Fruit fly (Drosophila melanogaster) whole organism, embryonic: Measurements from ENCODE around the gene Gsc.

Experiments
- Ada2b ChIP-seq: fragments of 200-800 bp; sonication (Bioruptor generic); IDR thresholded peaks from 2 replicates; pipeline ENCODE4 v1.3.6; 2022; ENCODE audit warnings: missing biosample characterization, missing genetic modification characterization
- Aef1 ChIP-seq: fragments of 200-800 bp; sonication (Bioruptor generic); IDR thresholded peaks from 3 replicates; pipeline ENCODE4 v1.3.6; 2022; ENCODE audit warnings: missing biosample characterization, missing genetic modification characterization
- CG10274 ChIP-seq: fragments of 200-800 bp; sonication (Bioruptor generic); optimal IDR thresholded peaks from 3 replicates; lab custom pipeline; 2017; ENCODE audit warnings: missing biosample characterization, mild to moderate bottlenecking, missing genetic modification characterization
- CG10979 ChIP-seq: fragments of 200-800 bp; sonication (Bioruptor generic); optimal IDR thresholded peaks from 2 replicates; lab custom pipeline; 2018; ENCODE audit warnings: missing biosample characterization, mild to moderate bottlenecking, missing genetic modification characterization, moderate library complexity
- CG12299 ChIP-seq: fragments of 200-800 bp; sonication (Bioruptor generic); optimal IDR thresholded peaks from 2 replicates; lab custom pipeline; 2018; ENCODE audit warnings: missing biosample characterization, mild to moderate bottlenecking, missing genetic modification characterization
- CG13296 ChIP-seq: fragments of 200-800 bp; sonication (Bioruptor generic); optimal IDR thresholded peaks from 3 replicates; lab custom pipeline; 2018; ENCODE audit warnings: missing biosample characterization, mild to moderate bottlenecking, missing genetic modification characterization
- CG1529 ChIP-seq: fragments of 200-800 bp; sonication (Bioruptor generic); optimal IDR thresholded peaks from 3 replicates; lab custom pipeline; 2018; ENCODE audit warnings: missing biosample characterization, missing genetic modification characterization
- CG18476 ChIP-seq: fragments of 200-800 bp; sonication (Bioruptor generic); optimal IDR thresholded peaks from 2 replicates; lab custom pipeline; 2016; ENCODE audit warnings: missing biosample characterization, mild to moderate bottlenecking, missing genetic modification characterization
- CG2202 ChIP-seq: fragments of 200-800 bp; sonication (Bioruptor generic); optimal IDR thresholded peaks from 2 replicates; lab custom pipeline; 2018; ENCODE audit warnings: missing biosample characterization, mild to moderate bottlenecking, missing genetic modification characterization
- CG34376 ChIP-seq: fragments of 200-800 bp; sonication (Bioruptor generic); optimal IDR thresholded peaks from 2 replicates; lab custom pipeline; 2018; ENCODE audit warnings: missing biosample characterization, mild to moderate bottlenecking, missing genetic modification characterization
- CG34422 ChIP-seq: fragments of 200-800 bp; sonication (Bioruptor generic); IDR thresholded peaks from 3 replicates; pipeline ENCODE4 v1.3.6; 2022; ENCODE audit warnings: missing biosample characterization, missing genetic modification characterization
- CG3995 ChIP-seq: fragments of 200-800 bp; sonication (Bioruptor generic); optimal IDR thresholded peaks from 3 replicates; lab custom pipeline; 2016; ENCODE audit warnings: missing biosample characterization, missing genetic modification characterization
- CG4360 ChIP-seq: fragments of 200-800 bp; sonication (Bioruptor generic); IDR thresholded peaks from 2 replicates; pipeline ENCODE4 v1.3.6; 2022; ENCODE audit warnings: missing biosample characterization, missing genetic modification characterization
- CG7271 ChIP-seq: fragments of 200-800 bp; sonication (Bioruptor generic); optimal IDR thresholded peaks from 2 replicates; lab custom pipeline; 2018; ENCODE audit warnings: missing biosample characterization, mild to moderate bottlenecking, missing genetic modification characterization, moderate library complexity
- CG8290 ChIP-seq, 3 experiments: fragments of 200-800 bp; sonication (Bioruptor generic); optimal IDR thresholded peaks; 2 replicates each; lab custom pipeline; 2016 to 2019; ENCODE audit warnings: missing biosample characterization in 3 of 3, missing genetic modification characterization in 3 of 3, mild to moderate bottlenecking in 2 of 3, moderate library complexity in 1 of 3
- CG8388 ChIP-seq: fragments of 200-800 bp; sonication (Bioruptor generic); optimal IDR thresholded peaks from 2 replicates; lab custom pipeline; 2019; ENCODE audit warnings: missing biosample characterization, mild to moderate bottlenecking, missing genetic modification characterization, moderate library complexity
- CG8478 ChIP-seq: fragments of >200 bp; optimal IDR thresholded peaks from 2 replicates; lab custom pipeline; 2018
- CG8924 ChIP-seq: fragments of 200-800 bp; optimal IDR thresholded peaks from 3 replicates; lab custom pipeline; 2019; ENCODE audit warnings: missing biosample characterization, mild to moderate bottlenecking, missing genetic modification characterization, moderate library complexity
- CG8944 ChIP-seq: fragments of 200-800 bp; sonication (Bioruptor generic); optimal IDR thresholded peaks from 3 replicates; lab custom pipeline; 2016; ENCODE audit warnings: missing biosample characterization, missing genetic modification characterization
- Dbx ChIP-seq: fragments of 200-800 bp; sonication (Bioruptor generic); IDR thresholded peaks from 3 replicates; pipeline ENCODE4 v1.3.6; 2022; ENCODE audit warnings: missing biosample characterization, missing genetic modification characterization
- Dip2 ChIP-seq: fragments of 200-800 bp; sonication (Bioruptor generic); IDR thresholded peaks from 2 replicates; pipeline ENCODE4 v1.3.6; 2022; ENCODE audit warnings: missing biosample characterization, missing genetic modification characterization
- Ets97D ChIP-seq: fragments of 200-800 bp; sonication (Bioruptor generic); optimal IDR thresholded peaks from 3 replicates; lab custom pipeline; 2016; ENCODE audit warnings: missing biosample characterization, missing genetic modification characterization
- Hr3 ChIP-seq: fragments of 200-800 bp; sonication (Bioruptor generic); optimal IDR thresholded peaks from 3 replicates; lab custom pipeline; 2016; ENCODE audit warnings: missing biosample characterization, missing genetic modification characterization
- MTF-1 ChIP-seq: fragments of 200-800 bp; sonication (Bioruptor generic); optimal IDR thresholded peaks from 2 replicates; lab custom pipeline; 2018; ENCODE audit warnings: missing biosample characterization, mild to moderate bottlenecking, missing genetic modification characterization, borderline replicate concordance
- NFAT ChIP-seq: fragments of 200-800 bp; sonication (Bioruptor generic); IDR thresholded peaks from 2 replicates; pipeline ENCODE4 v1.3.6; 2022; ENCODE audit warnings: missing biosample characterization, missing genetic modification characterization
- NK7.1 ChIP-seq: fragments of 200-800 bp; sonication (Bioruptor generic); optimal IDR thresholded peaks from 3 replicates; lab custom pipeline; 2016; ENCODE audit warnings: missing biosample characterization, missing genetic modification characterization
- PHDP ChIP-seq: fragments of 200-800 bp; sonication (Bioruptor generic); optimal IDR thresholded peaks from 3 replicates; lab custom pipeline; 2018; ENCODE audit warnings: missing biosample characterization, mild to moderate bottlenecking, missing genetic modification characterization, moderate library complexity
- Poxn ChIP-seq: fragments of 200-800 bp; sonication (Bioruptor generic); IDR thresholded peaks from 2 replicates; pipeline ENCODE4 v1.3.6; 2022; ENCODE audit warnings: missing biosample characterization, missing genetic modification characterization
- aop ChIP-seq: fragments of 200-800 bp; sonication (Bioruptor generic); IDR thresholded peaks from 2 replicates; pipeline ENCODE4 v1.3.6; 2022; ENCODE audit warnings: missing biosample characterization, missing genetic modification characterization
- caup ChIP-seq: fragments of 200-800 bp; sonication (Bioruptor generic); optimal IDR thresholded peaks from 3 replicates; lab custom pipeline; 2017; ENCODE audit warnings: missing biosample characterization, mild to moderate bottlenecking, missing genetic modification characterization, moderate library complexity; ENCODE audit not compliant: severe bottlenecking
- crol ChIP-seq: fragments of 200-800 bp; sonication (Bioruptor generic); IDR thresholded peaks from 2 replicates; pipeline ENCODE4 v1.3.6; 2022; ENCODE audit warnings: missing biosample characterization, missing genetic modification characterization
- gsb ChIP-seq: fragments of 200-800 bp; sonication (Bioruptor generic); IDR thresholded peaks from 2 replicates; pipeline ENCODE4 v1.3.6; 2022; ENCODE audit warnings: missing biosample characterization, missing genetic modification characterization
- hkb ChIP-seq, 2 experiments: fragments of 200-800 bp in 1 of 2; fragments of >200 bp in 1 of 2; sonication (Bioruptor generic) in 1 of 2; IDR thresholded peaks in 1 of 2; optimal IDR thresholded peaks in 1 of 2; 2 replicates each; pipeline versions ENCODE4 v1.3.6 to Lab custom; 2017 to 2022; ENCODE audit warnings: missing biosample characterization in 1 of 2, missing genetic modification characterization in 1 of 2
- inv ChIP-seq: fragments of 200-800 bp; sonication (Bioruptor generic); IDR thresholded peaks from 2 replicates; pipeline ENCODE4 v1.3.6; 2022; ENCODE audit warnings: missing biosample characterization, missing genetic modification characterization; ENCODE audit not compliant: partially characterized antibody
- lmd ChIP-seq: fragments of 200-800 bp; sonication (Bioruptor generic); IDR thresholded peaks from 2 replicates; pipeline ENCODE4 v1.3.6; 2022; ENCODE audit warnings: missing biosample characterization, missing genetic modification characterization
- nerfin-1 ChIP-seq: fragments of 200-800 bp; sonication (Bioruptor generic); optimal IDR thresholded peaks from 3 replicates; lab custom pipeline; 2019; ENCODE audit warnings: missing biosample characterization, mild to moderate bottlenecking, missing genetic modification characterization, moderate library complexity
- nmo ChIP-seq: fragments of 200-800 bp; sonication (Bioruptor generic); optimal IDR thresholded peaks from 2 replicates; lab custom pipeline; 2018; ENCODE audit warnings: missing biosample characterization, mild to moderate bottlenecking, missing genetic modification characterization, moderate library complexity
- pan ChIP-seq, 4 experiments: fragments of >200 bp in 3 of 4; fragments of 200-800 bp in 1 of 4; sonication (Bioruptor generic) in 1 of 4; optimal IDR thresholded peaks in 3 of 4; IDR thresholded peaks in 1 of 4; 2 replicates each; pipeline versions ENCODE4 v1.3.6 to Lab custom; 2017 to 2022; ENCODE audit warnings: missing biosample characterization in 2 of 4, missing genetic modification characterization in 2 of 4, mixed read lengths in 1 of 4
- pho ChIP-seq: fragments of 200-800 bp; sonication (Bioruptor generic); optimal IDR thresholded peaks from 2 replicates; lab custom pipeline; 2016; ENCODE audit warnings: missing biosample characterization, missing genetic modification characterization
- pros ChIP-seq: fragments of 200-800 bp; sonication (Bioruptor generic); optimal IDR thresholded peaks from 3 replicates; lab custom pipeline; 2019; ENCODE audit warnings: missing biosample characterization, mild to moderate bottlenecking, missing genetic modification characterization, moderate library complexity
- repo ChIP-seq: fragments of 200-800 bp; sonication (Bioruptor generic); optimal IDR thresholded peaks from 2 replicates; lab custom pipeline; 2016; ENCODE audit warnings: missing biosample characterization, missing genetic modification characterization
- sc ChIP-seq, 3 experiments: fragments of >200 bp in 2 of 3; fragments of 200-800 bp in 1 of 3; sonication (Bioruptor generic) in 1 of 3; optimal IDR thresholded peaks; 2 replicates in 2 of 3; 3 replicates in 1 of 3; lab custom pipeline; 2017; ENCODE audit warnings: mild to moderate bottlenecking in 1 of 3, missing biosample characterization in 1 of 3, missing genetic modification characterization in 1 of 3, missing genetic modification reagents in 1 of 3
- slbo ChIP-seq: fragments of 200-800 bp; sonication (Bioruptor generic); IDR thresholded peaks from 2 replicates; pipeline ENCODE4 v1.3.6; 2022; ENCODE audit warnings: missing biosample characterization, missing genetic modification characterization
- sob ChIP-seq: fragments of 200-800 bp; sonication (Bioruptor generic); IDR thresholded peaks from 2 replicates; pipeline ENCODE4 v1.3.6; 2022; ENCODE audit warnings: missing biosample characterization, missing genetic modification characterization
- sr ChIP-seq: fragments of 200-800 bp; sonication (Bioruptor generic); IDR thresholded peaks from 3 replicates; pipeline ENCODE4 v1.3.6; 2022; ENCODE audit warnings: missing biosample characterization, missing genetic modification characterization
- stc ChIP-seq: fragments of 200-800 bp; sonication (Bioruptor generic); IDR thresholded peaks from 2 replicates; pipeline ENCODE4 v1.3.6; 2022; ENCODE audit warnings: missing biosample characterization, missing genetic modification characterization
- tll ChIP-seq, 2 experiments: fragments of 200-800 bp in 1 of 2; fragments of >200 bp in 1 of 2; sonication (Bioruptor generic) in 1 of 2; optimal IDR thresholded peaks; 2 replicates each; lab custom pipeline; 2017 to 2019; ENCODE audit warnings: missing biosample characterization in 2 of 2, missing genetic modification characterization in 2 of 2, mild to moderate bottlenecking in 1 of 2, moderate library complexity in 1 of 2
- vfl ChIP-seq: fragments of 200-800 bp; sonication (Bioruptor generic); optimal IDR thresholded peaks from 2 replicates; lab custom pipeline; 2016; ENCODE audit warnings: missing biosample characterization, missing genetic modification characterization
- zfh2 ChIP-seq: fragments of 200-800 bp; sonication (Bioruptor generic); optimal IDR thresholded peaks from 2 replicates; lab custom pipeline; 2016; ENCODE audit warnings: missing biosample characterization, missing genetic modification characterization

The Gsc gene

DNA sequence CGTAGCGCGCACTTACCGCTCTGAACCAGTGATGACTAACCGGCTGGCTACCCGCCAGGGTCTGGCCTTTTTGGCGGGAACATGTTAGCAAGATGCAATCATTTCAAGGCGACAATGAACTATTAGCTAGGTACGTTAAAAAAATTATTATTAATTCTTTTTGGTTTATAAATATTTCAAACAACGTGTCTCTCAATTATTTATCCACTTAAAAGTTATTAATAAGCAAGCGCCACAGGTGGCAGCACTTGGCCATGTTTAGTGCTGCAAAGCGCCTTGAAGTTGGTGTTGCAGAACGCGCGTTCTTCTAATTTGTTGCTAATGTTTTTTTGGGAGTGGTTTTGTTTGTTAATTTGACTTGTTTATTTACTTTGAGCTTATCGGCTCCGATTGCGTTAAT lies 20.3 kb downstream of the Gsc start, which contains the start of the genes Ipk2 and cold (continued):
- peak; percentile 87 for TF ChIP-seq Dbx (GFP tag; lab: Robert Waterston, UW)
- peak; percentile 50 for TF ChIP-seq CG1529
- TF ChIP-seq repo (GFP tag; lab: Kevin White, UChicago): peak; percentile 31
- no peak for TF ChIP-seq CG4360 (GFP tag; lab: Robert Waterston, UW)
- no peak for TF ChIP-seq pros (GFP tag; lab: Kevin White, UChicago)
- TF ChIP-seq zfh2 (GFP tag; lab: Kevin White, UChicago): peak; percentile 88
- peak; percentile 19 for TF ChIP-seq NK7.1 (GFP tag; lab: Kevin White, UChicago)
- peak; percentile 86 for TF ChIP-seq lmd
- peak; percentile 67 for TF ChIP-seq CG10979
- TF ChIP-seq CG34422 (GFP tag; lab: Robert Waterston, UW): peak; percentile 51; the same call in 2 of the 3 replicates
- TF ChIP-seq gsb: 0 out of 2 replicates have a peak, but pooled peaks have one; percentile 5
- no peak for TF ChIP-seq sc (optimal IDR thresholded peaks at IDR 0.05; lab: Kevin White, UChicago)
- TF ChIP-seq sc (GFP tag; optimal IDR thresholded peaks at IDR 0.05; lab: Kevin White, UChicago): peak; percentile 42
- peak; percentile 79 for TF ChIP-seq CG13296
- no peak for TF ChIP-seq aop (GFP tag; lab: Robert Waterston, UW)
- peak; percentile 86; the same call in 1 of the 2 replicates for TF ChIP-seq sob (GFP tag; lab: Robert Waterston, UW)
- TF ChIP-seq CG8944 (GFP tag; lab: Kevin White, UChicago): peak; percentile 31
- TF ChIP-seq Ada2b (GFP tag; lab: Robert Waterston, UW): peak; percentile 60
- peak; percentile 64 for TF ChIP-seq CG8388 (GFP tag; lab: Kevin White, UChicago)
- no peak for TF ChIP-seq stc
- peak; percentile 92 for TF ChIP-seq hkb (optimal IDR thresholded peaks at IDR 0.05; lab: Kevin White, UChicago)
- peak; percentile 67 for TF ChIP-seq hkb (GFP tag; IDR thresholded peaks at IDR 0.05; lab: Robert Waterston, UW)
- no peak; the same call in 1 of the 2 replicates for TF ChIP-seq NFAT
- TF ChIP-seq CG12299 (tag; lab: Kevin White, UChicago): peak; percentile 78
- no peak for TF ChIP-seq crol (GFP tag; lab: Robert Waterston, UW)
- no peak for TF ChIP-seq inv
- peak; percentile 64 for TF ChIP-seq nerfin-1
- TF ChIP-seq vfl: peak; percentile 85
- TF ChIP-seq MTF-1 (GFP tag; lab: Kevin White, UChicago): no peak
- 0 out of 2 replicates have a peak, but pooled peaks have one; percentile 30 for TF ChIP-seq Poxn (GFP tag; lab: Robert Waterston, UW)
- TF ChIP-seq Aef1 (GFP tag; lab: Robert Waterston, UW): peak; percentile 69; the same call in 2 of the 3 replicates
- TF ChIP-seq caup (GFP tag; lab: Kevin White, UChicago): peak; percentile 87
- peak; percentile 88 for TF ChIP-seq slbo (GFP tag; lab: Robert Waterston, UW)
- TF ChIP-seq CG18476 (GFP tag; lab: Kevin White, UChicago): peak; percentile 85
- peak; percentile 12 to 46 for TF ChIP-seq tll (GFP tag; optimal IDR thresholded peaks at IDR 0.05; lab: Kevin White, UChicago)
- no peak for TF ChIP-seq Dip2 (GFP tag; lab: Robert Waterston, UW)
- TF ChIP-seq CG34376 (GFP tag; lab: Kevin White, UChicago): peak; percentile 84
- TF ChIP-seq CG8478 (lab: Kevin White, UChicago): no peak
- TF ChIP-seq sr (GFP tag; lab: Robert Waterston, UW): no peak
- peak; percentile 90 for TF ChIP-seq nmo (GFP tag; lab: Kevin White, UChicago)
- peak; percentile 59 for TF ChIP-seq CG3995 (GFP tag; lab: Kevin White, UChicago)
- peak; percentile 83 for TF ChIP-seq Hr3 (GFP tag; lab: Kevin White, UChicago)
- TF ChIP-seq CG8290 (GFP tag; optimal IDR thresholded peaks at IDR 0.05; lab: Kevin White, UChicago): peak; percentile 69
- TF ChIP-seq CG8290 (tag; optimal IDR thresholded peaks at IDR 0.05; lab: Kevin White, UChicago): peak in 1 of 2 experiments; percentile 23
- peak; percentile 96 for TF ChIP-seq CG8924 (tag; lab: Kevin White, UChicago)
- TF ChIP-seq pho (GFP tag; lab: Kevin White, UChicago): peak; percentile 89
- peak; percentile 68 for TF ChIP-seq Ets97D
- no peak for TF ChIP-seq pan (optimal IDR thresholded peaks at IDR 0.05; lab: Kevin White, UChicago)
- no peak for TF ChIP-seq pan (GFP tag; optimal IDR thresholded peaks at IDR 0.05 in 1 of 2, IDR thresholded peaks at IDR 0.05 in 1 of 2)
- TF ChIP-seq CG10274 (GFP tag; lab: Kevin White, UChicago): peak; percentile 60
- no peak for TF ChIP-seq PHDP
- no peak for TF ChIP-seq CG7271 (tag; lab: Kevin White, UChicago)
- TF ChIP-seq CG2202 (tag; lab: Kevin White, UChicago): peak; percentile 43
